Worm (Caenorhabditis elegans): ENCODE data around the gene ttr-49.

- no peak for TF ChIP-seq nhr-11 (tag; optimal IDR thresholded peaks at IDR 0.05)
- no peak for TF ChIP-seq ZK546.5 (tag; optimal IDR thresholded peaks at IDR 0.05)
Observed at ce11 chrV:9326903-9327302, 29.4 kb downstream of the ttr-49 start.

Data from whole organism, L2 larva.